Worm (Caenorhabditis elegans) whole organism, mixed stage, embryonic: Measurements from ENCODE around the gene F13E9.12.

Experiments used
- M03D4.4 ChIP-seq: sonication (generic microtip); optimal IDR thresholded peaks from 2 replicates; lab custom pipeline; 2017; ENCODE audit warnings: mild to moderate bottlenecking, missing genetic modification characterization, missing compliant biosample characterization
- ceh-39 ChIP-seq: fragments of 150-350 bp; optimal IDR thresholded peaks from 2 replicates; lab custom pipeline; 2014; ENCODE audit warnings: missing biosample characterization, missing genetic modification characterization
- ceh-43 ChIP-seq: fragments of 200-800 bp; sonication (Bioruptor generic); optimal IDR thresholded peaks from 2 replicates; lab custom pipeline; 2018; ENCODE audit warnings: mild to moderate bottlenecking, missing genetic modification characterization, moderate library complexity, missing compliant biosample characterization
- ceh-83 ChIP-seq: fragments of 200-800 bp; sonication (Bioruptor generic); optimal IDR thresholded peaks from 2 replicates; lab custom pipeline; 2018; ENCODE audit warnings: mild to moderate bottlenecking, missing genetic modification characterization, missing compliant biosample characterization
- ces-1 ChIP-seq: fragments of 150-350 bp; optimal IDR thresholded peaks from 2 replicates; lab custom pipeline; 2014; ENCODE audit warnings: missing biosample characterization, missing genetic modification reagents, missing genetic modification characterization
- elt-1 ChIP-seq: sonication (generic microtip); optimal IDR thresholded peaks from 2 replicates; lab custom pipeline; 2017; ENCODE audit warnings: missing genetic modification characterization, mild to moderate bottlenecking, missing compliant biosample characterization, antibody characterized with exemption, moderate library complexity, borderline replicate concordance; ENCODE audit not compliant: insufficient read depth
- elt-3 ChIP-seq: fragments of 150-350 bp; optimal IDR thresholded peaks from 2 replicates; lab custom pipeline; 2014; ENCODE audit warnings: missing biosample characterization, missing genetic modification characterization
- ham-2 ChIP-seq: fragments of 200-800 bp; sonication (Bioruptor generic); optimal IDR thresholded peaks from 2 replicates; lab custom pipeline; 2018; ENCODE audit warnings: mild to moderate bottlenecking, missing genetic modification characterization, missing compliant biosample characterization
- hlh-1 ChIP-seq: fragments of 150-350 bp; optimal IDR thresholded peaks from 2 replicates; lab custom pipeline; 2014; ENCODE audit warnings: missing biosample characterization, missing genetic modification reagents, missing genetic modification characterization
- lin-13 ChIP-seq: fragments of 150-350 bp; optimal IDR thresholded peaks from 2 replicates; lab custom pipeline; 2014; ENCODE audit warnings: missing biosample characterization, missing genetic modification characterization
- lin-32 ChIP-seq: fragments of 200-800 bp; sonication (Bioruptor generic); optimal IDR thresholded peaks from 2 replicates; lab custom pipeline; 2018; ENCODE audit warnings: mild to moderate bottlenecking, missing genetic modification characterization, missing compliant biosample characterization
- mep-1 ChIP-seq: fragments of 150-350 bp; optimal IDR thresholded peaks from 2 replicates; lab custom pipeline; 2017; ENCODE audit warnings: missing biosample characterization, missing genetic modification reagents, missing genetic modification characterization, inconsistent platforms
- mls-2 ChIP-seq: sonication (generic microtip); optimal IDR thresholded peaks from 2 replicates; lab custom pipeline; 2016; ENCODE audit warnings: mild to moderate bottlenecking, missing genetic modification characterization, moderate library complexity, missing compliant biosample characterization
- nhr-12 ChIP-seq: fragments of 150-350 bp; optimal IDR thresholded peaks from 2 replicates; lab custom pipeline; 2014; ENCODE audit warnings: missing biosample characterization, missing genetic modification characterization
- nhr-2 ChIP-seq: fragments of 150-350 bp; optimal IDR thresholded peaks from 2 replicates; lab custom pipeline; 2014; ENCODE audit warnings: missing biosample characterization, missing genetic modification characterization
- nhr-237 ChIP-seq: fragments of 150-350 bp; optimal IDR thresholded peaks from 2 replicates; lab custom pipeline; 2014; ENCODE audit warnings: missing biosample characterization, missing genetic modification characterization
- nhr-28 ChIP-seq: fragments of 150-350 bp; optimal IDR thresholded peaks from 2 replicates; lab custom pipeline; 2014; ENCODE audit warnings: missing biosample characterization, missing genetic modification characterization
- pha-4 ChIP-seq: fragments of 150-350 bp; optimal IDR thresholded peaks from 2 replicates; lab custom pipeline; 2018; ENCODE audit warnings: missing biosample characterization, missing genetic modification reagents, missing genetic modification characterization
- sem-2 ChIP-seq: fragments of 200-800 bp; sonication (Bioruptor generic); optimal IDR thresholded peaks from 2 replicates; lab custom pipeline; 2018; ENCODE audit warnings: mild to moderate bottlenecking, missing genetic modification characterization, missing compliant biosample characterization
- snpc-4 ChIP-seq: fragments of 150-350 bp; optimal IDR thresholded peaks from 2 replicates; lab custom pipeline; 2014; ENCODE audit warnings: missing biosample characterization, missing genetic modification characterization
- sptf-1 ChIP-seq: sonication (generic microtip); optimal IDR thresholded peaks from 2 replicates; lab custom pipeline; 2017; ENCODE audit warnings: mild to moderate bottlenecking, missing genetic modification characterization, moderate library complexity, missing compliant biosample characterization
- tbx-8 ChIP-seq: fragments of 200-800 bp; sonication (Bioruptor generic); optimal IDR thresholded peaks from 2 replicates; lab custom pipeline; 2018; ENCODE audit warnings: mild to moderate bottlenecking, missing genetic modification characterization, moderate library complexity, missing compliant biosample characterization
- unc-120 ChIP-seq: sonication (generic microtip); optimal IDR thresholded peaks from 2 replicates; lab custom pipeline; 2017; ENCODE audit warnings: missing genetic modification characterization, missing compliant biosample characterization; ENCODE audit not compliant: poor library complexity, severe bottlenecking
- unc-39 ChIP-seq: fragments of 150-350 bp; optimal IDR thresholded peaks from 2 replicates; lab custom pipeline; 2014; ENCODE audit warnings: missing biosample characterization, missing genetic modification characterization
- unc-62 ChIP-seq: fragments of 150-350 bp; optimal IDR thresholded peaks from 2 replicates; lab custom pipeline; 2014; ENCODE audit warnings: missing biosample characterization, missing genetic modification reagents, missing genetic modification characterization
- zip-8 ChIP-seq: fragments of 150-350 bp; optimal IDR thresholded peaks from 2 replicates; lab custom pipeline; 2014; ENCODE audit warnings: missing biosample characterization, missing genetic modification characterization
- ztf-11 ChIP-seq: fragments of 150-350 bp; optimal IDR thresholded peaks from 2 replicates; lab custom pipeline; 2014; ENCODE audit warnings: missing biosample characterization, missing genetic modification characterization

The F13E9.12 gene

DNA sequence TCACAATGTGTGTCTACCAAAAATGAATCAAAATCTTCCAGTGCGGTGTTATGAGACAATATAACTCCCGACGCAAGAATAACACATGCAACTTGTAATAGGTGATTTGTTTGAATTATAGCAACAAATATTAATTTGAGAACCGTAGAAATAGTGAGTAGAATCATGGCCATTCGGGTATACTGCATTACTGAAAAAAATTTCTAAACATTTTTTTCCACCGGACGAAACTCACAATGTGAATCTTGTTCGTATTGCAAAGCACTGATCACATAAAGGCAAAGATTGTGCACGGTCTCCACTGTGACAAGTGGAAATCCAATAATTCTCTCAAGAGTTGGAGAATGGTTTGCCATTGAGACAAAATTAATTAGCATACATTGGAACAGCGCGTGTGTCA is 28.0 kb upstream of the F13E9.12 start:
- TF ChIP-seq M03D4.4 (tag; lab: Kevin White, UChicago) (no peak), lin-32 (no peak), nhr-237 (tag; lab: Kevin White, UChicago) (no peak)
- TF ChIP-seq, all 35 proteins: peak for 0

DNA sequence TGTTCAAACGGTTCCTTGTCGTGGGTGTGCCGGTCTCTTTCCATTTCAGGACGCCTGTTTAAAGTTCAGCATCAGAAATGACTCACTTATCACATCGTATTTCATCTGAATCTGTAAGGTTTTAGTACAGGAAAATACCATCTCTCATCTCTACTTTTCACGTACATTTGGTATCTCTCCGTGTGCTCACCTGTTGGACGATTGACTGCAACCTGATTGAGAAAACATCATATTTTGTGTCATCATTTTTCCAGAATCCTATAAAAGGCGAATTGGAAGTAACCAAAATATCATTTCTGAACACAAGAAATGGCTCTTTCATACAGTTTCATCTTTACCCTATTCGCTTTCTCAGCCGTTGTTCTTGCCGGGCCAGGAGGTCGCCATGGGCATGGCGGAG is 25.7 kb upstream of the F13E9.12 start, which contains the start of gene srlf-30:
TSS of gene srlf-30 (plus strand) at position 301 of the 400 bp plus-strand sequence.
- TF ChIP-seq unc-39 (tag; lab: Kevin White, UChicago) (no peak), unc-120 (no peak), pha-4 (tag; lab: Kevin White, UChicago) (no peak), nhr-2 (tag; lab: Kevin White, UChicago) (no peak), ham-2 (no peak), mls-2 (tag; lab: Kevin White, UChicago) (no peak), unc-62 (GFP tag; lab: Kevin White, UChicago) (no peak), sem-2 (GFP tag; lab: Kevin White, UChicago) (no peak), ztf-11 (tag; lab: Kevin White, UChicago) (no peak), ceh-83 (no peak), nhr-12 (tag; lab: Kevin White, UChicago) (no peak), tbx-8 (GFP tag; lab: Kevin White, UChicago) (no peak), nhr-28 (tag; lab: Kevin White, UChicago) (no peak)
- TF ChIP-seq, all 35 proteins: peak for 0

DNA sequence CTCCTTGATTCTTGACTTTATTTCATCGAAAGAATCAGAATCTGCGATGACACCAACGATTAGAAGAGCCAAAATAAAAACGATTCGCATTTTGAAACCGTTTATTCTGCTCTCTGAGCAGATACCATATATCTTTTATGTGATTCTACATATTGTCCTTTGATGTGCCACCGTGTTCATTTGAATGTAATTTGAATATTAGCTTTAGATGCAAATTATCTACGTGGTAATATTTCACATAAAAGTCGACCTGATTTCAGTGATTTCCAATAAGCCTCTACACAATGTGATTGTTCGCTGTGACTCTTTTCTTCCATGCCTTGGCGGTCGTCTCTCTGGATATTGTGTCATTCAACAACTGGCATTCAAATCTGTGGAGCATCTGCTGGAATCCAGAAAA is 24.7 kb upstream of the F13E9.12 start, which contains the start of the genes F13E9.9 and F13E9.19:
TSS of gene F13E9.9 (minus strand) at position 101 of the 400 bp plus-strand sequence.
TSS of gene F13E9.19 (plus strand) at position 316 of the 400 bp plus-strand sequence.
- TF ChIP-seq ceh-39 (tag; lab: Kevin White, UChicago) (no peak), elt-1 (tag; lab: Kevin White, UChicago) (no peak), ces-1 (GFP tag; lab: Kevin White, UChicago) (no peak), lin-13 (tag; lab: Kevin White, UChicago) (no peak), sptf-1 (tag; lab: Kevin White, UChicago) (no peak), nhr-12 (tag; lab: Kevin White, UChicago) (no peak), sem-2 (GFP tag; lab: Kevin White, UChicago) (no peak), M03D4.4 (tag; lab: Kevin White, UChicago) (no peak)

ce11 chrIV:10898160-10898559 is 23.7 kb upstream of the F13E9.12 start:
- TF ChIP-seq sptf-1 (tag; lab: Kevin White, UChicago) (no peak), ham-2 (no peak), snpc-4 (tag; lab: Kevin White, UChicago) (no peak), lin-32 (no peak), ces-1 (GFP tag; lab: Kevin White, UChicago) (no peak), tbx-8 (GFP tag; lab: Kevin White, UChicago) (no peak), unc-39 (tag; lab: Kevin White, UChicago) (no peak)

DNA sequence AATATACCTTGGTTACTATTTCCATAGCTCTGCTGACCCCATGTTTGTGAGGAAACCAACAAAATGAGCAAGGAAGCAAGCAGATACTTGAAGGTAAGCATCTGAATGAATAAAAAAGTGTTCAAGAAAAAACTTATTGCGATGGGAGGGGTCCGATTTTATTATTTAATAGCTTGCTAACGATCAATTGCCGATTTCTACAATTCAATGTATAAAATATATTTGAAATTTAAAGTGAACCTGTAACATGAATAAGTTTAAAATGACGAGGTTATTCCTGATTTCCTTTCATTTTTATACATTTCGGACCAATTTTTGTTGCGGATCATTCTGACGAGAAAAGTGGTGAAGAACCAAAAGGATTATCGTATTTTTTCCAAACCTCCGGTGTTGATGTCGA is 22.1 kb upstream of the F13E9.12 start, which contains the start of gene srlf-13:
TSS of gene srlf-13 (minus strand) at position 101 of the 400 bp plus-strand sequence.
- TF ChIP-seq ceh-43 (GFP tag; lab: Kevin White, UChicago) (no peak), unc-62 (GFP tag; lab: Kevin White, UChicago) (no peak), sem-2 (GFP tag; lab: Kevin White, UChicago) (no peak), elt-3 (tag; lab: Kevin White, UChicago) (no peak), elt-1 (tag; lab: Kevin White, UChicago) (no peak), nhr-2 (tag; lab: Kevin White, UChicago) (no peak), hlh-1 (tag; lab: Kevin White, UChicago) (no peak), mep-1 (no peak)
- TF ChIP-seq, all 35 proteins: peak for 0

- no peak for TF ChIP-seq nhr-237 (tag; lab: Kevin White, UChicago)
- no peak for TF ChIP-seq sem-2 (GFP tag; lab: Kevin White, UChicago)
- no peak for TF ChIP-seq zip-8 (tag; lab: Kevin White, UChicago)
Measured at ce11 chrIV:10894255-10894654, 19.8 kb upstream of the F13E9.12 start, which contains the start of gene srlf-14. srlf-14 (minus strand) TSS chrIV:10894355.
